Worm (Caenorhabditis elegans) whole organism, L1 larva: ENCODE data around the gene nlp-76.

Source experiments
- aha-1 ChIP-seq: fragments of 150-350 bp; optimal IDR thresholded peaks from 2 replicates; lab custom pipeline; 2014; ENCODE audit warnings: missing biosample characterization, missing genetic modification characterization
- ama-1 ChIP-seq: fragments of 150-350 bp; optimal IDR thresholded peaks from 2 replicates; lab custom pipeline; 2014
- ceh-8 ChIP-seq: fragments of 200-800 bp; sonication (Bioruptor generic); optimal IDR thresholded peaks from 2 replicates; lab custom pipeline; 2018; ENCODE audit warnings: mild to moderate bottlenecking, missing genetic modification characterization, moderate library complexity, missing compliant biosample characterization
- ces-1 ChIP-seq: fragments of 150-350 bp; optimal IDR thresholded peaks from 2 replicates; lab custom pipeline; 2014; ENCODE audit warnings: missing biosample characterization, missing genetic modification reagents, missing genetic modification characterization
- dsc-1 ChIP-seq: sonication (generic microtip); optimal IDR thresholded peaks from 2 replicates; lab custom pipeline; 2016; ENCODE audit warnings: mild to moderate bottlenecking, missing genetic modification characterization, missing compliant biosample characterization
- efl-3 ChIP-seq: fragments of 200-800 bp; sonication (Bioruptor generic); optimal IDR thresholded peaks from 2 replicates; lab custom pipeline; 2018; ENCODE audit warnings: mild to moderate bottlenecking, missing genetic modification characterization, missing compliant biosample characterization
- egl-13 ChIP-seq: sonication (generic microtip); optimal IDR thresholded peaks from 2 replicates; lab custom pipeline; 2016; ENCODE audit warnings: missing genotype, missing genetic modification reagents, missing genetic modification characterization, missing compliant biosample characterization
- egl-27 ChIP-seq, 2 experiments: fragments of 150-350 bp in 1 of 2; sonication (generic microtip); optimal IDR thresholded peaks; 3 replicates each; lab custom pipeline; 2017 to 2018; ENCODE audit warnings: missing biosample characterization in 2 of 2, missing genetic modification characterization in 2 of 2, missing genetic modification reagents in 2 of 2
- elt-2 ChIP-seq: sonication (generic microtip); optimal IDR thresholded peaks from 2 replicates; lab custom pipeline; 2016; ENCODE audit warnings: missing genetic modification characterization, mild to moderate bottlenecking, inconsistent platforms, missing compliant biosample characterization, missing genetic modification reagents
- elt-3 ChIP-seq, 6 experiments: fragments of 150-350 bp in 1 of 6; sonication (generic microtip); optimal IDR thresholded peaks; 2 replicates each; lab custom pipeline; 2017 to 2018; ENCODE audit warnings: missing biosample characterization in 6 of 6, missing genetic modification characterization in 6 of 6, inconsistent platforms in 1 of 6
- ets-5 ChIP-seq: fragments of 200-800 bp; sonication (Bioruptor generic); IDR thresholded peaks from 2 replicates; pipeline ENCODE4 v1.3.6; 2022; ENCODE audit warnings: missing genetic modification characterization, missing compliant biosample characterization
- fkh-4 ChIP-seq: sonication (generic microtip); optimal IDR thresholded peaks from 2 replicates; lab custom pipeline; 2016; ENCODE audit warnings: missing compliant biosample characterization, missing genetic modification characterization, borderline replicate concordance
- fkh-8 ChIP-seq: sonication (generic microtip); optimal IDR thresholded peaks from 2 replicates; lab custom pipeline; 2016; ENCODE audit warnings: mild to moderate bottlenecking, missing genetic modification characterization, missing compliant biosample characterization
- fos-1 ChIP-seq: fragments of 150-350 bp; optimal IDR thresholded peaks from 2 replicates; lab custom pipeline; 2014; ENCODE audit warnings: missing biosample characterization, missing genetic modification characterization
- jun-1 ChIP-seq: fragments of 150-350 bp; optimal IDR thresholded peaks from 2 replicates; lab custom pipeline; 2014; ENCODE audit warnings: missing biosample characterization, missing genetic modification reagents, missing genetic modification characterization
- lin-14 ChIP-seq: fragments of 200-800 bp; sonication (Bioruptor generic); optimal IDR thresholded peaks from 2 replicates; lab custom pipeline; 2018; ENCODE audit warnings: mild to moderate bottlenecking, missing genetic modification characterization, moderate library complexity, missing compliant biosample characterization
- lin-15B ChIP-seq: fragments of 150-350 bp; sonication (generic microtip); optimal IDR thresholded peaks from 3 replicates; lab custom pipeline; 2014; ENCODE audit warnings: missing biosample characterization, missing genetic modification characterization
- lin-35 ChIP-seq, 2 experiments: fragments of 150-350 bp; optimal IDR thresholded peaks; 2 replicates each; lab custom pipeline; 2014; ENCODE audit warnings: missing biosample characterization in 2 of 2, missing genetic modification characterization in 2 of 2, missing genetic modification reagents in 2 of 2
- lin-39 ChIP-seq: fragments of 150-350 bp; optimal IDR thresholded peaks from 2 replicates; lab custom pipeline; 2014; ENCODE audit warnings: missing biosample characterization, missing genetic modification reagents, missing genetic modification characterization
- lsy-2 ChIP-seq, 2 experiments: fragments of 150-350 bp; optimal IDR thresholded peaks; 2 replicates each; lab custom pipeline; 2014; ENCODE audit warnings: missing biosample characterization in 2 of 2, missing genetic modification characterization in 2 of 2
- mdl-1 ChIP-seq, 2 experiments: fragments of 150-350 bp; optimal IDR thresholded peaks; 2 replicates each; lab custom pipeline; 2014 to 2017; ENCODE audit warnings: missing biosample characterization in 2 of 2, missing genetic modification characterization in 2 of 2, inconsistent platforms in 1 of 2
- mef-2 ChIP-seq: fragments of 150-350 bp; optimal IDR thresholded peaks from 2 replicates; lab custom pipeline; 2014; ENCODE audit warnings: missing biosample characterization, missing genetic modification characterization
- mep-1 ChIP-seq: fragments of 150-350 bp; optimal IDR thresholded peaks from 2 replicates; lab custom pipeline; 2014; ENCODE audit warnings: missing biosample characterization, missing genetic modification characterization
- nhr-20 ChIP-seq: sonication (generic microtip); optimal IDR thresholded peaks from 2 replicates; lab custom pipeline; 2016; ENCODE audit warnings: mild to moderate bottlenecking, missing genetic modification characterization, missing compliant biosample characterization
- nhr-28 ChIP-seq: fragments of 150-350 bp; optimal IDR thresholded peaks from 2 replicates; lab custom pipeline; 2014; ENCODE audit warnings: missing biosample characterization, missing genetic modification characterization
- nhr-47 ChIP-seq: sonication (generic microtip); optimal IDR thresholded peaks from 2 replicates; lab custom pipeline; 2016; ENCODE audit warnings: mild to moderate bottlenecking, missing genetic modification characterization, moderate library complexity, missing compliant biosample characterization
- nhr-71 ChIP-seq: sonication (generic microtip); optimal IDR thresholded peaks from 2 replicates; lab custom pipeline; 2016; ENCODE audit warnings: mild to moderate bottlenecking, missing genetic modification characterization, moderate library complexity, missing compliant biosample characterization
- nhr-76 ChIP-seq: sonication (generic microtip); optimal IDR thresholded peaks from 2 replicates; lab custom pipeline; 2017; ENCODE audit warnings: missing biosample characterization, missing genetic modification characterization
- nhr-77 ChIP-seq: fragments of 150-350 bp; optimal IDR thresholded peaks from 2 replicates; lab custom pipeline; 2014; ENCODE audit warnings: missing biosample characterization, missing genetic modification characterization
- nhr-84 ChIP-seq: sonication (generic microtip); optimal IDR thresholded peaks from 2 replicates; lab custom pipeline; 2017; ENCODE audit warnings: missing biosample characterization, missing genetic modification characterization
- nhr-85 ChIP-seq: sonication (generic microtip); peaks from one replicate; lab custom pipeline; 2016; ENCODE audit warnings: missing genetic modification characterization, inconsistent platforms, missing compliant biosample characterization
- nhr-90 ChIP-seq: sonication (generic microtip); optimal IDR thresholded peaks from 2 replicates; lab custom pipeline; 2016; ENCODE audit warnings: mild to moderate bottlenecking, missing genetic modification characterization, missing compliant biosample characterization; ENCODE audit not compliant: poor library complexity
- pag-3 ChIP-seq: sonication (generic microtip); optimal IDR thresholded peaks from 2 replicates; lab custom pipeline; 2017; ENCODE audit warnings: missing genetic modification characterization, mild to moderate bottlenecking, missing compliant biosample characterization, antibody characterized with exemption, borderline replicate concordance; ENCODE audit not compliant: insufficient read depth
- pax-3 ChIP-seq: fragments of 200-800 bp; sonication (Bioruptor generic); optimal IDR thresholded peaks from 2 replicates; lab custom pipeline; 2018; ENCODE audit warnings: mild to moderate bottlenecking, missing genetic modification characterization, moderate library complexity, missing compliant biosample characterization
- snu-23 ChIP-seq: sonication (generic microtip); optimal IDR thresholded peaks from 2 replicates; lab custom pipeline; 2016; ENCODE audit warnings: missing genetic modification characterization, missing compliant biosample characterization
- swsn-7 ChIP-seq: sonication (generic microtip); optimal IDR thresholded peaks from 2 replicates; lab custom pipeline; 2016; ENCODE audit warnings: missing genetic modification characterization, missing compliant biosample characterization
- unc-30 ChIP-seq: sonication (generic microtip); optimal IDR thresholded peaks from 2 replicates; lab custom pipeline; 2017; ENCODE audit warnings: missing biosample characterization, missing genetic modification characterization
- vab-15 ChIP-seq: sonication (generic microtip); optimal IDR thresholded peaks from 2 replicates; lab custom pipeline; 2017; ENCODE audit warnings: missing genotype, mild to moderate bottlenecking, missing genetic modification characterization, missing compliant biosample characterization
- zag-1 ChIP-seq: fragments of 150-350 bp; optimal IDR thresholded peaks from 2 replicates; lab custom pipeline; 2014; ENCODE audit warnings: missing biosample characterization, missing genetic modification characterization
- zip-4 ChIP-seq: fragments of 200-800 bp; sonication (Bioruptor generic); optimal IDR thresholded peaks from 2 replicates; lab custom pipeline; 2018; ENCODE audit warnings: mild to moderate bottlenecking, missing genetic modification characterization, moderate library complexity, missing compliant biosample characterization
- ztf-4 ChIP-seq: fragments of 150-350 bp; optimal IDR thresholded peaks from 2 replicates; lab custom pipeline; 2014; ENCODE audit warnings: missing biosample characterization, missing genetic modification characterization

nlp-76 gene

DNA sequence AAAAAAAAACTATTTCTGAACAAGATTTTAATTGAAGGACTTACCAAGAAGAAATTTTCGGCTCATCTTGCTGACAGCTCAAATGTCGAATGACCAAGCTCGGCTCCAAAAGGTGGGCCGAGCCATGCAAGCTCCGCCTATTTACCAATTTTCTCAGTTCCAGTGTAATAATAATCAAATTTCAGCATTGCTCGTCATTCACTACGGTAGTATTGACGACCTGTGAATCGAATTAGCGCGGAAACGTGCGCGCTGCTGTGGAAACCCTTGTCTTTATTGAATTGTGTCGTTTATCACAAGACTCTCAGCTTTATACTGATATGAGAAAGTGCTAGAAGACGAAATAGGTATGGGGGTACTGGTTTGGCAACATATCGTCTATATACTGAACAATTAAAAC is at the start of gene nlp-76:
Gene nlp-76, minus strand, starts transcription at position 367 of the 400 bp plus-strand sequence.
- TF ChIP-seq nhr-90 (peak; percentile 7), efl-3 (GFP tag; lab: Kevin White, UChicago) (no peak), egl-27 (tag; optimal IDR thresholded peaks at IDR 0.05; lab: Kevin White, UChicago) (no peak), pag-3 (no peak), mep-1 (tag; lab: Kevin White, UChicago) (no peak), aha-1 (tag; lab: Kevin White, UChicago) (no peak), nhr-77 (tag; lab: Kevin White, UChicago) (no peak), nhr-28 (tag; lab: Kevin White, UChicago) (no peak), lin-14 (GFP tag; lab: Kevin White, UChicago) (peak; percentile 1), fkh-8 (tag; lab: Kevin White, UChicago) (peak; percentile 49), zag-1 (tag; lab: Kevin White, UChicago) (no peak), pax-3 (tag; lab: Kevin White, UChicago) (no peak), nhr-47 (tag; lab: Kevin White, UChicago) (peak; percentile 62), zip-4 (GFP tag; lab: Kevin White, UChicago) (no peak), nhr-85 (tag; lab: Kevin White, UChicago) (no peak), lin-15B (tag; lab: Kevin White, UChicago) (no peak), mdl-1 (tag; optimal IDR thresholded peaks at IDR 0.05; lab: Kevin White, UChicago) (peak in 1 of 2 experiments; percentile 38), fos-1 (tag; lab: Kevin White, UChicago) (no peak), mef-2 (tag; lab: Kevin White, UChicago) (no peak), nhr-76 (tag; lab: Kevin White, UChicago) (no peak), swsn-7 (tag; lab: Kevin White, UChicago) (no peak), nhr-20 (tag; lab: Kevin White, UChicago) (peak; percentile 14), ces-1 (GFP tag; lab: Kevin White, UChicago) (no peak), ets-5 (no peak), nhr-71 (peak; percentile 53), vab-15 (tag; lab: Kevin White, UChicago) (no peak), unc-30 (no peak), snu-23 (no peak), lin-35 (GFP tag; optimal IDR thresholded peaks at IDR 0.05; lab: Kevin White, UChicago) (peak in 1 of 2 experiments; percentile 71), ama-1 (peak; percentile 81), elt-3 (tag; optimal IDR thresholded peaks at IDR 0.05; lab: Kevin White, UChicago) (peak in 1 of 6 experiments; percentile 1), ztf-4 (tag; lab: Kevin White, UChicago) (peak; percentile 28)

- TF ChIP-seq snu-23 (peak; percentile 15), fos-1 (tag; lab: Kevin White, UChicago) (peak; percentile 8), fkh-4 (tag; lab: Kevin White, UChicago) (peak; percentile 46), lsy-2 (tag; optimal IDR thresholded peaks at IDR 0.05; lab: Kevin White, UChicago) (peak in 1 of 2 experiments; percentile 14), lin-14 (GFP tag; lab: Kevin White, UChicago) (peak; percentile 76), elt-2 (tag; lab: Kevin White, UChicago) (no peak), ceh-8 (GFP tag; lab: Kevin White, UChicago) (no peak), nhr-47 (tag; lab: Kevin White, UChicago) (peak; percentile 40), egl-13 (tag; lab: Kevin White, UChicago) (no peak), lin-39 (tag; lab: Kevin White, UChicago) (no peak), jun-1 (tag; lab: Kevin White, UChicago) (no peak), nhr-71 (peak; percentile 29), nhr-84 (tag; lab: Kevin White, UChicago) (no peak), dsc-1 (tag; lab: Kevin White, UChicago) (peak; percentile 94)
- TF ChIP-seq, all 84 proteins: peak for 8
Measured at ce11 chrX:12713014-12713413, 49.3 kb upstream of the nlp-76 start.
